Worm (Caenorhabditis elegans) whole organism, young adult: Measurements from ENCODE around the gene C15H7.3.
"Not testable (repeated sequence)": the region's sequence is repeated elsewhere in the genome, so short reads cannot be mapped to it uniquely, and the experiment has no call there.

Experiments
- B0019.2 ChIP-seq: fragments of 200-800 bp; sonication (Bioruptor generic); conservative IDR thresholded peaks from 2 replicates; pipeline ENCODE4 v1.3.6; 2022; ENCODE audit warnings: missing genetic modification reagents, missing genetic modification characterization, missing compliant biosample characterization
- B0261.1 ChIP-seq: sonication (generic microtip); optimal IDR thresholded peaks from 2 replicates; lab custom pipeline; 2016; ENCODE audit warnings: mild to moderate bottlenecking, missing genetic modification characterization, moderate library complexity, missing compliant biosample characterization
- F10E7.11 ChIP-seq: sonication (generic microtip); optimal IDR thresholded peaks from 2 replicates; lab custom pipeline; 2017; ENCODE audit warnings: mild to moderate bottlenecking, missing genetic modification characterization, moderate library complexity, missing compliant biosample characterization
- F22D6.2 ChIP-seq: sonication (generic microtip); optimal IDR thresholded peaks from 2 replicates; lab custom pipeline; 2016; ENCODE audit warnings: mild to moderate bottlenecking, missing genetic modification characterization, missing compliant biosample characterization
- F23B12.7 ChIP-seq: sonication (generic microtip); optimal IDR thresholded peaks from 2 replicates; lab custom pipeline; 2017; ENCODE audit warnings: missing genetic modification characterization, mild to moderate bottlenecking, missing compliant biosample characterization, antibody characterized with exemption, moderate library complexity; ENCODE audit not compliant: insufficient read depth
- F55B11.4 ChIP-seq: sonication (generic microtip); optimal IDR thresholded peaks from 2 replicates; lab custom pipeline; 2016; ENCODE audit warnings: missing compliant biosample characterization, missing genetic modification characterization, borderline replicate concordance; ENCODE audit not compliant: insufficient read depth
- K11D2.4 ChIP-seq: fragments of 200-800 bp; sonication (Bioruptor generic); IDR thresholded peaks from 2 replicates; pipeline ENCODE4 v1.3.6; 2022; ENCODE audit warnings: missing genetic modification reagents, missing genetic modification characterization, missing compliant biosample characterization
- Y53F4B.3 ChIP-seq: fragments of 200-800 bp; sonication (Bioruptor generic); IDR thresholded peaks from 2 replicates; pipeline ENCODE4 v1.3.6; 2022; ENCODE audit warnings: missing genetic modification reagents, missing genetic modification characterization, missing compliant biosample characterization
- Y53G8AR.9 ChIP-seq: fragments of 200-800 bp; sonication (Bioruptor generic); conservative IDR thresholded peaks from 2 replicates; pipeline ENCODE4 v1.3.6; 2022; ENCODE audit warnings: missing genetic modification reagents, missing genetic modification characterization, missing compliant biosample characterization
- Y56A3A.18 ChIP-seq: fragments of 200-800 bp; sonication (Bioruptor generic); IDR thresholded peaks from 2 replicates; pipeline ENCODE4 v1.3.6; 2022; ENCODE audit warnings: missing genetic modification reagents, missing genetic modification characterization, missing compliant biosample characterization
- ZK185.1 ChIP-seq: sonication (generic microtip); optimal IDR thresholded peaks from 2 replicates; lab custom pipeline; 2016; ENCODE audit warnings: mild to moderate bottlenecking, missing genetic modification characterization, missing compliant biosample characterization; ENCODE audit not compliant: poor library complexity, severe bottlenecking
- cebp-1 ChIP-seq, 2 experiments: fragments of 200-800 bp in 1 of 2; sonication (Bioruptor generic) in 1 of 2; sonication (generic microtip) in 1 of 2; IDR thresholded peaks in 1 of 2; optimal IDR thresholded peaks in 1 of 2; 2 replicates each; pipeline versions ENCODE4 v1.3.6 to Lab custom; 2017 to 2022; ENCODE audit warnings: missing compliant biosample characterization in 2 of 2, missing genetic modification characterization in 2 of 2, mild to moderate bottlenecking in 1 of 2, missing genetic modification reagents in 1 of 2, moderate library complexity in 1 of 2
- ceh-40 ChIP-seq: fragments of 200-800 bp; sonication (Bioruptor generic); IDR thresholded peaks from 2 replicates; pipeline ENCODE4 v1.3.6; 2022; ENCODE audit warnings: missing genetic modification characterization, missing compliant biosample characterization
- chd-7 ChIP-seq: sonication (generic microtip); optimal IDR thresholded peaks from 2 replicates; lab custom pipeline; 2016; ENCODE audit warnings: mild to moderate bottlenecking, missing genetic modification characterization, moderate library complexity, missing compliant biosample characterization
- die-1 ChIP-seq: sonication (generic microtip); optimal IDR thresholded peaks from 2 replicates; lab custom pipeline; 2016; ENCODE audit warnings: missing genotype, mild to moderate bottlenecking, missing genetic modification characterization, missing compliant biosample characterization
- egrh-3 ChIP-seq: fragments of 200-800 bp; sonication (Bioruptor generic); IDR thresholded peaks from 2 replicates; pipeline ENCODE4 v1.3.6; 2022; ENCODE audit warnings: missing genetic modification reagents, missing genetic modification characterization, missing compliant biosample characterization
- ets-4 ChIP-seq: fragments of 200-800 bp; sonication (Bioruptor generic); optimal IDR thresholded peaks from 2 replicates; lab custom pipeline; 2018; ENCODE audit warnings: mild to moderate bottlenecking, missing genetic modification characterization, missing compliant biosample characterization
- hmg-1.2 ChIP-seq: fragments of 200-800 bp; sonication (Bioruptor generic); IDR thresholded peaks from 2 replicates; pipeline ENCODE4 v1.3.6; 2022; ENCODE audit warnings: missing genetic modification reagents, missing genetic modification characterization, missing compliant biosample characterization
- hmg-20 ChIP-seq: fragments of 200-800 bp; sonication (Bioruptor generic); IDR thresholded peaks from 2 replicates; pipeline ENCODE4 v1.3.6; 2022; ENCODE audit warnings: missing genetic modification reagents, missing genetic modification characterization, missing compliant biosample characterization
- hsf-1 ChIP-seq: fragments of 200-800 bp; sonication (Bioruptor generic); IDR thresholded peaks from 2 replicates; pipeline ENCODE4 v1.3.6; 2022; ENCODE audit warnings: missing genetic modification reagents, missing genetic modification characterization, missing compliant biosample characterization
- lag-1 ChIP-seq: fragments of 200-800 bp; sonication (Bioruptor generic); IDR thresholded peaks from 2 replicates; pipeline ENCODE4 v1.3.6; 2022; ENCODE audit warnings: missing genetic modification reagents, missing genetic modification characterization, missing compliant biosample characterization
- lin-26 ChIP-seq: fragments of 200-800 bp; sonication (Bioruptor generic); IDR thresholded peaks from 2 replicates; pipeline ENCODE4 v1.3.6; 2022; ENCODE audit warnings: missing genetic modification reagents, missing genetic modification characterization, missing compliant biosample characterization
- lir-1 ChIP-seq: fragments of 200-800 bp; sonication (Bioruptor generic); conservative IDR thresholded peaks from 2 replicates; pipeline ENCODE4 v1.3.6; 2022; ENCODE audit warnings: missing genetic modification reagents, missing genetic modification characterization, missing compliant biosample characterization
- lsl-1 ChIP-seq: fragments of 200-800 bp; sonication (Bioruptor generic); optimal IDR thresholded peaks from 2 replicates; lab custom pipeline; 2018; ENCODE audit warnings: mild to moderate bottlenecking, missing genetic modification characterization, moderate library complexity, missing compliant biosample characterization
- lsy-27 ChIP-seq: sonication (generic microtip); optimal IDR thresholded peaks from 2 replicates; lab custom pipeline; 2017; ENCODE audit warnings: missing genetic modification characterization, mild to moderate bottlenecking, missing compliant biosample characterization, antibody characterized with exemption, missing genotype, borderline replicate concordance; ENCODE audit not compliant: insufficient read depth
- madf-6 ChIP-seq: fragments of 200-800 bp; sonication (Bioruptor generic); IDR thresholded peaks from 2 replicates; pipeline ENCODE4 v1.3.6; 2022; ENCODE audit warnings: missing genetic modification reagents, missing genetic modification characterization, missing compliant biosample characterization
- mel-28 ChIP-seq: sonication (generic microtip); optimal IDR thresholded peaks from 2 replicates; lab custom pipeline; 2016; ENCODE audit warnings: borderline replicate concordance, mild to moderate bottlenecking, missing genetic modification characterization, missing compliant biosample characterization
- nfya-1 ChIP-seq: sonication (generic microtip); optimal IDR thresholded peaks from 2 replicates; lab custom pipeline; 2017; ENCODE audit warnings: antibody characterized with exemption, missing compliant biosample characterization, missing genetic modification characterization, borderline replicate concordance; ENCODE audit not compliant: insufficient read depth
- rcor-1 ChIP-seq: fragments of 200-800 bp; sonication (Bioruptor generic); IDR thresholded peaks from 2 replicates; pipeline ENCODE4 v1.3.6; 2022; ENCODE audit warnings: missing genetic modification reagents, missing genetic modification characterization, missing compliant biosample characterization
- repo-1 ChIP-seq: sonication (generic microtip); optimal IDR thresholded peaks from 2 replicates; lab custom pipeline; 2017; ENCODE audit warnings: mild to moderate bottlenecking, missing genetic modification characterization, missing compliant biosample characterization
- rpc-1 ChIP-seq, 2 experiments: fragments of 150-350 bp in 1 of 2; sonication (generic microtip) in 1 of 2; optimal IDR thresholded peaks; 2 replicates each; lab custom pipeline; 2014 to 2018; ENCODE audit warnings: missing biosample characterization in 1 of 2, missing genetic modification characterization in 1 of 2, missing genetic modification reagents in 1 of 2, missing genotype in 1 of 2
- somi-1 ChIP-seq: fragments of 200-800 bp; sonication (Bioruptor generic); optimal IDR thresholded peaks from 2 replicates; lab custom pipeline; 2018; ENCODE audit warnings: mild to moderate bottlenecking, missing genetic modification characterization, missing compliant biosample characterization
- tbx-9 ChIP-seq: sonication (generic microtip); optimal IDR thresholded peaks from 2 replicates; lab custom pipeline; 2016; ENCODE audit warnings: borderline replicate concordance, missing genetic modification characterization, inconsistent platforms, missing compliant biosample characterization
- tlf-1 ChIP-seq: fragments of 200-800 bp; sonication (Bioruptor generic); optimal IDR thresholded peaks from 2 replicates; lab custom pipeline; 2018; ENCODE audit warnings: mild to moderate bottlenecking, missing genetic modification characterization, missing compliant biosample characterization

Gene C15H7.3

DNA sequence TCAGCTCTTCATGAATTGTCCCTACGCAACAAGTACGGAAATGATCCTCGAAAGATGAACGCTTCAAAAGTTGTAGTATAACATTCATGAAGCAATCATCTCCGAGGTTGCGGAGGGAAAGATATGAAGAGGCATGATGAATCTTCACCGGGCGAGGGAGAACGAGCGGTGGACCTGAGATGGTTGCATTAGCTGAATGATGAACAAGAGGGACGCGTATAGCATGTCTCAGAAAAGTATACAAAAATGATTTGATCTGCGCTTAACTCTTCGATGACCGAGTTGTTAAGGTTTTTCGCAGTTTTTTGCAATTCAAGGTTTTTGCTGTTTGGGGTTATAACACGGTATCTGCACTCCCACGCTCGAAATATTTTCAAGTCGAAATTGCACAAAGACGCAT lies 34.2 kb upstream of the C15H7.3 start, which contains the start of gene C07A9.10:
Gene C07A9.10 (minus strand): TSS at position 101 of the 400 bp plus-strand sequence.
- TF ChIP-seq ceh-40 (GFP tag; lab: Robert Waterston, UW) (no peak), F10E7.11 (no peak), rpc-1 (optimal IDR thresholded peaks at IDR 0.05; lab: Kevin White, UChicago) (no peak), rpc-1 (tag; optimal IDR thresholded peaks at IDR 0.05; lab: Kevin White, UChicago) (no peak), hmg-20 (GFP tag; lab: Robert Waterston, UW) (no peak), mel-28 (tag; lab: Kevin White, UChicago) (no peak), lin-26 (no peak), lsl-1 (GFP tag; lab: Kevin White, UChicago) (no peak), Y53G8AR.9 (GFP tag; lab: Robert Waterston, UW) (no peak), lag-1 (GFP tag; lab: Robert Waterston, UW) (no peak), egrh-3 (no peak), lir-1 (no peak), ets-4 (GFP tag; lab: Kevin White, UChicago) (no peak), B0019.2 (no peak), Y53F4B.3 (GFP tag; lab: Robert Waterston, UW) (no peak), F22D6.2 (tag; lab: Kevin White, UChicago) (no peak), chd-7 (tag; lab: Kevin White, UChicago) (no peak), F23B12.7 (tag; lab: Kevin White, UChicago) (no peak), F55B11.4 (tag; lab: Kevin White, UChicago) (no peak)

DNA sequence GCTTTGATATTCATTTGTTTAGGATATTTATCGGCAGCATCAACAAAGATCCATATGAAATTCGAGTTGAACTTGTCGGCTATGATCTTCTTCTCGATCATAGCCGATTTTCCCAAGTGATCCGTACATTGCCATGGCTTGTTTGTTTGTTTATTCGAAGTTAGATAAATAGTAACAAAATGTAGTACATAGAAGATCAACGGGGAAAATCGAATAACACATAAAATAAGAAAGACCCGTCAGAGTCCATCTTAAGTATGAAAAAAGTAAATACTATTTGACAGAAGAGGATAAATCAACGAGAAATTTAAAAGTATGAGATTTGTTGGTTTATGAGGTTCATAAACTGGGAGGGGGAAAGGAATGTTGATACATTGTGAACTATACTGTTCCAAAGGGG lies 31.0 kb upstream of the C15H7.3 start, which contains the start of gene C07A9.5:
Gene C07A9.5 (minus strand): TSS at position 101 of the 400 bp plus-strand sequence.
- TF ChIP-seq hsf-1, K11D2.4, Y53F4B.3 (GFP tag; lab: Robert Waterston, UW): not testable (repeated sequence)

DNA sequence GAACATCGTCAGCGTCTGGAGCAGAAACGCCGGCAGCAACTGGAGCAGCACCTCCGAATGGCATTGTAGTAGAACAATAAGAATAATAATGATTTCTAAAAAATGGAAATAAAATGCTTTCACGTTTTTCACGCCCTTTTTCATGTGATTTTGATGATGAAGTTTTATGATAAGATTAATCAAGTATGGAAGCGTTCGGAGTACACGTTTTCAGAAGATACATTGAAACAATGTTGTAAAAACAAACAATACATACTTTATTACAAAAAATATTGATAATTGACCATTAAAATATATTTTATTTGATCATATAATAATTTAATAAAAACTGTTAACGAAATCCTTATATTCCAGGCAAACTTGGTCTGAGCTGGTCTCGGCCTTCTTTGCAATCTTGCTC lies 29.4 kb upstream of the C15H7.3 start, which contains the start of gene C07A9.13:
Gene C07A9.13 (minus strand): TSS at position 101 of the 400 bp plus-strand sequence.
- not testable (repeated sequence) for TF ChIP-seq ceh-40 (GFP tag; lab: Robert Waterston, UW); repo-1 (tag; lab: Kevin White, UChicago); somi-1 (GFP tag; lab: Kevin White, UChicago)

DNA sequence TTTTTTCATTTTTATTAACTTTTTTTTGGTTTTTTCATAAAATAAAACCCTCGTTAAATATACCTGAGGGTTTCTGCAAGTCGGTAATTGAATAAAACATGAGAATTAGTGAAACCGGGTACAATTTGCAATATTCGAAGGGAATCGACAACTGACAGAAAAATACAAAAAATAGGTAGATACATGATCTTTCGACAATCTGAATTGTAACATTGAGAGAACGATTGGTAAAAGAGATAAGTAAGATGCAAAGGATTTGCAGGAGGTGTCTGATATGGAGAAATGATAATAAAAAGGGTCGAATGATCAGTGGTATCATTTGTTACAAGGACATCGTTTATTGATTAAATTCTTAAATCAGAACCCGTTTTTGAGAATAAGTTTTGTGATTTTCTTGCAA lies 27.0 kb upstream of the C15H7.3 start, which contains the start of gene ugt-60:
Gene ugt-60 (minus strand): TSS at position 233 of the 400 bp plus-strand sequence.
- TF ChIP-seq tlf-1, result no peak
- TF ChIP-seq Y56A3A.18 (GFP tag; lab: Robert Waterston, UW), result no peak
- TF ChIP-seq tbx-9 (tag; lab: Kevin White, UChicago), result no peak
- no peak for TF ChIP-seq lsy-27 (tag; lab: Kevin White, UChicago)
- no peak for TF ChIP-seq ceh-40 (GFP tag; lab: Robert Waterston, UW)
- TF ChIP-seq B0261.1 (tag; lab: Kevin White, UChicago), result no peak
- no peak for TF ChIP-seq hmg-1.2 (GFP tag; lab: Robert Waterston, UW)
- no peak for TF ChIP-seq ets-4 (GFP tag; lab: Kevin White, UChicago)
- TF ChIP-seq ZK185.1 (tag; lab: Kevin White, UChicago), result no peak
- no peak for TF ChIP-seq die-1 (tag; lab: Kevin White, UChicago)
- TF ChIP-seq lag-1 (GFP tag; lab: Robert Waterston, UW), result no peak
- TF ChIP-seq nfya-1 (tag; lab: Kevin White, UChicago), result no peak
- no peak for TF ChIP-seq madf-6 (GFP tag; lab: Robert Waterston, UW)
- TF ChIP-seq cebp-1 (GFP tag; IDR thresholded peaks at IDR 0.05; lab: Robert Waterston, UW), result no peak
- no peak for TF ChIP-seq cebp-1 (tag; optimal IDR thresholded peaks at IDR 0.05; lab: Kevin White, UChicago)
- TF ChIP-seq rcor-1 (GFP tag; lab: Robert Waterston, UW), result no peak
